Worm (Caenorhabditis elegans) whole organism, L3 larva: ENCODE results near the gene pqbp-1.1.

Experiments used
- ceh-9 ChIP-seq: sonication (generic microtip); optimal IDR thresholded peaks from 2 replicates; lab custom pipeline; 2018; ENCODE audit warnings: missing biosample characterization, missing genetic modification characterization
- jun-1 ChIP-seq: fragments of 150-350 bp; optimal IDR thresholded peaks from 2 replicates; lab custom pipeline; 2014; ENCODE audit warnings: missing biosample characterization, missing genetic modification reagents, missing genetic modification characterization
- nhr-77 ChIP-seq: fragments of 150-350 bp; optimal IDR thresholded peaks from 2 replicates; lab custom pipeline; 2014; ENCODE audit warnings: missing biosample characterization, missing genetic modification characterization

- TF ChIP-seq nhr-77: no peak
- no peak for TF ChIP-seq ceh-9 (tag; lab: Kevin White, UChicago)
- TF ChIP-seq jun-1 (tag; lab: Kevin White, UChicago): no peak
Measured at ce11 chrIV:275146-275545, 13.7 kb upstream of the pqbp-1.1 start.
